Worm (Caenorhabditis elegans): Measurements from ENCODE around the gene lec-12.

- TF ChIP-seq snpc-4 (tag; optimal IDR thresholded peaks at IDR 0.05): no peak
- no peak for TF ChIP-seq unc-39 (tag; optimal IDR thresholded peaks at IDR 0.05)
- no peak for TF ChIP-seq nhr-237 (tag; optimal IDR thresholded peaks at IDR 0.05)
- no peak for TF ChIP-seq ces-1 (GFP tag; optimal IDR thresholded peaks at IDR 0.05)
- no peak for TF ChIP-seq lsy-2 (tag; optimal IDR thresholded peaks at IDR 0.05)
- no peak for TF ChIP-seq nhr-28 (tag; optimal IDR thresholded peaks at IDR 0.05)
- TF ChIP-seq elt-1 (tag; optimal IDR thresholded peaks at IDR 0.05; ENCODE audit: borderline replicate concordance, insufficient read depth): no peak
- TF ChIP-seq ceh-39 (tag; optimal IDR thresholded peaks at IDR 0.05): no peak
- TF ChIP-seq sem-2 (GFP tag; optimal IDR thresholded peaks at IDR 0.05): no peak
- no peak for TF ChIP-seq lin-13 (tag; optimal IDR thresholded peaks at IDR 0.05)
- TF ChIP-seq sptf-1 (tag; optimal IDR thresholded peaks at IDR 0.05): no peak
- TF ChIP-seq zip-8 (tag; optimal IDR thresholded peaks at IDR 0.05): no peak
- no peak for TF ChIP-seq ceh-83 (GFP tag; optimal IDR thresholded peaks at IDR 0.05)
- TF ChIP-seq pha-4 (tag; optimal IDR thresholded peaks at IDR 0.05): no peak
Observed at ce11 chrV:215697-216096, 11.5 kb downstream of the lec-12 start.
